Worm (Caenorhabditis elegans) whole organism, late embryonic: ENCODE data around the gene rtfo-1.

Experiments
- C38D4.7 ChIP-seq: fragments of 200-800 bp; sonication (Bioruptor generic); optimal IDR thresholded peaks from 2 replicates; lab custom pipeline; 2018; ENCODE audit warnings: mild to moderate bottlenecking, missing genetic modification characterization, moderate library complexity, missing compliant biosample characterization
- F13H6.1 ChIP-seq: sonication (generic microtip); optimal IDR thresholded peaks from 2 replicates; lab custom pipeline; 2016; ENCODE audit warnings: missing genetic modification characterization, missing compliant biosample characterization
- K02D7.2 ChIP-seq: sonication (generic microtip); optimal IDR thresholded peaks from 2 replicates; lab custom pipeline; 2017; ENCODE audit warnings: mild to moderate bottlenecking, missing genetic modification characterization, missing compliant biosample characterization
- K09A11.1 ChIP-seq: sonication (generic microtip); optimal IDR thresholded peaks from 2 replicates; lab custom pipeline; 2017; ENCODE audit warnings: antibody characterized with exemption, mild to moderate bottlenecking, missing genetic modification characterization, missing compliant biosample characterization; ENCODE audit not compliant: insufficient read depth
- T23F11.4 ChIP-seq: fragments of 200-800 bp; sonication (Bioruptor generic); optimal IDR thresholded peaks from 2 replicates; lab custom pipeline; 2018; ENCODE audit warnings: mild to moderate bottlenecking, missing genetic modification characterization, missing compliant biosample characterization
- Y22D7AL.16 ChIP-seq: sonication (generic microtip); optimal IDR thresholded peaks from 2 replicates; lab custom pipeline; 2016; ENCODE audit warnings: missing genetic modification characterization, missing compliant biosample characterization
- ahr-1 ChIP-seq: sonication (generic microtip); optimal IDR thresholded peaks from 2 replicates; lab custom pipeline; 2016; ENCODE audit warnings: missing genetic modification characterization, missing compliant biosample characterization
- ama-1 ChIP-seq: fragments of 150-350 bp; optimal IDR thresholded peaks from 2 replicates; lab custom pipeline; 2014
- ceh-14 ChIP-seq: sonication (generic microtip); optimal IDR thresholded peaks from 2 replicates; lab custom pipeline; 2016; ENCODE audit warnings: missing genotype, missing genetic modification characterization, missing compliant biosample characterization
- ceh-18 ChIP-seq: sonication (generic microtip); optimal IDR thresholded peaks from 2 replicates; lab custom pipeline; 2016; ENCODE audit warnings: missing genetic modification characterization, missing compliant biosample characterization
- ceh-19 ChIP-seq: fragments of 200-800 bp; sonication (Bioruptor generic); optimal IDR thresholded peaks from 2 replicates; lab custom pipeline; 2018; ENCODE audit warnings: mild to moderate bottlenecking, missing genetic modification characterization, missing compliant biosample characterization
- ceh-2 ChIP-seq: sonication (generic microtip); optimal IDR thresholded peaks from 2 replicates; lab custom pipeline; 2016; ENCODE audit warnings: missing genotype, missing genetic modification characterization, missing compliant biosample characterization
- ceh-24 ChIP-seq: sonication (generic microtip); optimal IDR thresholded peaks from 2 replicates; lab custom pipeline; 2016; ENCODE audit warnings: mild to moderate bottlenecking, missing genetic modification characterization, missing compliant biosample characterization
- ceh-30 ChIP-seq: fragments of 150-350 bp; optimal IDR thresholded peaks from 2 replicates; lab custom pipeline; 2014; ENCODE audit warnings: missing biosample characterization, missing genetic modification characterization
- ceh-31 ChIP-seq: sonication (generic microtip); optimal IDR thresholded peaks from 2 replicates; lab custom pipeline; 2016; ENCODE audit warnings: missing genetic modification characterization, missing compliant biosample characterization
- ceh-34 ChIP-seq: sonication (generic microtip); optimal IDR thresholded peaks from 2 replicates; lab custom pipeline; 2016; ENCODE audit warnings: mild to moderate bottlenecking, missing genetic modification characterization, missing compliant biosample characterization
- ceh-48 ChIP-seq: sonication (generic microtip); optimal IDR thresholded peaks from 2 replicates; lab custom pipeline; 2016; ENCODE audit warnings: missing genetic modification characterization, inconsistent platforms, missing compliant biosample characterization
- ceh-6 ChIP-seq: fragments of 200-800 bp; sonication (Bioruptor generic); optimal IDR thresholded peaks from 2 replicates; lab custom pipeline; 2018; ENCODE audit warnings: mild to moderate bottlenecking, missing genetic modification characterization, missing compliant biosample characterization
- che-1 ChIP-seq: sonication (generic microtip); optimal IDR thresholded peaks from 2 replicates; lab custom pipeline; 2016; ENCODE audit warnings: mild to moderate bottlenecking, missing genetic modification characterization, missing compliant biosample characterization
- dmd-4 ChIP-seq: sonication (generic microtip); optimal IDR thresholded peaks from 2 replicates; lab custom pipeline; 2016; ENCODE audit warnings: borderline replicate concordance, missing genetic modification characterization, missing compliant biosample characterization
- elt-2 ChIP-seq: sonication (generic microtip); optimal IDR thresholded peaks from 2 replicates; lab custom pipeline; 2016; ENCODE audit warnings: missing genetic modification reagents, missing genetic modification characterization, missing compliant biosample characterization
- elt-4 ChIP-seq: sonication (generic microtip); optimal IDR thresholded peaks from 2 replicates; lab custom pipeline; 2016; ENCODE audit warnings: missing genetic modification characterization, missing compliant biosample characterization
- ets-4 ChIP-seq: sonication (generic microtip); optimal IDR thresholded peaks from 2 replicates; lab custom pipeline; 2016; ENCODE audit warnings: missing genetic modification characterization, missing compliant biosample characterization
- fax-1 ChIP-seq: sonication (generic microtip); optimal IDR thresholded peaks from 2 replicates; lab custom pipeline; 2016; ENCODE audit warnings: missing genotype, missing genetic modification characterization, missing compliant biosample characterization
- fkh-10 ChIP-seq: fragments of 150-350 bp; optimal IDR thresholded peaks from 2 replicates; lab custom pipeline; 2014; ENCODE audit warnings: missing biosample characterization, missing genetic modification reagents, missing genetic modification characterization
- fkh-6 ChIP-seq: sonication (generic microtip); optimal IDR thresholded peaks from 2 replicates; lab custom pipeline; 2016; ENCODE audit warnings: missing genetic modification characterization, missing compliant biosample characterization
- gmeb-2 ChIP-seq: sonication (generic microtip); optimal IDR thresholded peaks from 2 replicates; lab custom pipeline; 2016; ENCODE audit warnings: missing genetic modification characterization, inconsistent platforms, missing compliant biosample characterization
- hlh-13 ChIP-seq: fragments of 200-800 bp; sonication (Bioruptor generic); optimal IDR thresholded peaks from 2 replicates; lab custom pipeline; 2018; ENCODE audit warnings: mild to moderate bottlenecking, missing genetic modification characterization, missing compliant biosample characterization
- hlh-15 ChIP-seq: sonication (generic microtip); optimal IDR thresholded peaks from 2 replicates; lab custom pipeline; 2016; ENCODE audit warnings: missing genetic modification characterization, missing compliant biosample characterization
- hlh-30 ChIP-seq: sonication (generic microtip); optimal IDR thresholded peaks from 2 replicates; lab custom pipeline; 2017; ENCODE audit warnings: antibody characterized with exemption, missing genetic modification characterization, missing compliant biosample characterization; ENCODE audit not compliant: insufficient read depth
- hlh-6 ChIP-seq: sonication (generic microtip); optimal IDR thresholded peaks from 2 replicates; lab custom pipeline; 2016; ENCODE audit warnings: missing genotype, missing genetic modification characterization, missing compliant biosample characterization
- hlh-8 ChIP-seq: sonication (generic microtip); optimal IDR thresholded peaks from 2 replicates; lab custom pipeline; 2016; ENCODE audit warnings: missing genotype, missing genetic modification characterization, missing compliant biosample characterization
- lim-6 ChIP-seq: sonication (generic microtip); optimal IDR thresholded peaks from 2 replicates; lab custom pipeline; 2016; ENCODE audit warnings: missing genetic modification characterization, missing compliant biosample characterization
- lin-11 ChIP-seq: fragments of 200-800 bp; sonication (Bioruptor generic); optimal IDR thresholded peaks from 2 replicates; lab custom pipeline; 2018; ENCODE audit warnings: mild to moderate bottlenecking, missing genetic modification characterization, missing compliant biosample characterization
- madf-2 ChIP-seq: sonication (generic microtip); optimal IDR thresholded peaks from 2 replicates; lab custom pipeline; 2017; ENCODE audit warnings: missing genetic modification characterization, missing compliant biosample characterization
- nfya-1 ChIP-seq: sonication (generic microtip); optimal IDR thresholded peaks from 2 replicates; lab custom pipeline; 2017; ENCODE audit warnings: missing genetic modification characterization, mild to moderate bottlenecking, missing compliant biosample characterization, antibody characterized with exemption, moderate library complexity
- nhr-232 ChIP-seq: sonication (generic microtip); optimal IDR thresholded peaks from 2 replicates; lab custom pipeline; 2016; ENCODE audit warnings: missing genetic modification characterization, missing compliant biosample characterization
- npax-4 ChIP-seq: sonication (generic microtip); optimal IDR thresholded peaks from 2 replicates; lab custom pipeline; 2016; ENCODE audit warnings: missing genetic modification characterization, missing compliant biosample characterization
- odd-2 ChIP-seq: sonication (generic microtip); optimal IDR thresholded peaks from 2 replicates; lab custom pipeline; 2017; ENCODE audit warnings: antibody characterized with exemption, mild to moderate bottlenecking, missing genetic modification characterization, missing compliant biosample characterization
- pat-9 ChIP-seq: fragments of 200-800 bp; sonication (Bioruptor generic); optimal IDR thresholded peaks from 2 replicates; lab custom pipeline; 2018; ENCODE audit warnings: mild to moderate bottlenecking, missing genetic modification characterization, moderate library complexity, missing compliant biosample characterization
- pha-2 ChIP-seq: sonication (generic microtip); optimal IDR thresholded peaks from 2 replicates; lab custom pipeline; 2017; ENCODE audit warnings: mild to moderate bottlenecking, missing genetic modification characterization, missing compliant biosample characterization
- ref-2 ChIP-seq: sonication (generic microtip); optimal IDR thresholded peaks from 2 replicates; lab custom pipeline; 2016; ENCODE audit warnings: missing genetic modification characterization, missing compliant biosample characterization
- sdc-2 ChIP-seq: sonication (generic microtip); optimal IDR thresholded peaks from 2 replicates; lab custom pipeline; 2016; ENCODE audit warnings: missing genotype, missing genetic modification characterization, missing compliant biosample characterization
- sox-4 ChIP-seq: sonication (generic microtip); optimal IDR thresholded peaks from 2 replicates; lab custom pipeline; 2017; ENCODE audit warnings: mild to moderate bottlenecking, missing genetic modification characterization, inconsistent platforms, missing compliant biosample characterization
- syd-9 ChIP-seq: sonication (generic microtip); optimal IDR thresholded peaks from 2 replicates; lab custom pipeline; 2016; ENCODE audit warnings: mild to moderate bottlenecking, missing genetic modification characterization, moderate library complexity, missing compliant biosample characterization
- tbx-2 ChIP-seq: sonication (generic microtip); optimal IDR thresholded peaks from 2 replicates; lab custom pipeline; 2016; ENCODE audit warnings: missing genetic modification characterization, missing compliant biosample characterization
- ttx-3 ChIP-seq: sonication (generic microtip); optimal IDR thresholded peaks from 2 replicates; lab custom pipeline; 2016; ENCODE audit warnings: missing genetic modification reagents, missing genetic modification characterization, missing compliant biosample characterization
- unc-3 ChIP-seq, 2 experiments: fragments of 200-800 bp in 1 of 2; sonication (Bioruptor generic) in 1 of 2; sonication (generic microtip) in 1 of 2; conservative IDR thresholded peaks in 1 of 2; optimal IDR thresholded peaks in 1 of 2; 2 replicates each; pipeline versions ENCODE4 v1.3.6 to Lab custom; 2016 to 2022; ENCODE audit warnings: missing compliant biosample characterization in 2 of 2, missing genetic modification characterization in 2 of 2, missing genetic modification reagents in 1 of 2
- unc-42 ChIP-seq: sonication (generic microtip); optimal IDR thresholded peaks from 2 replicates; lab custom pipeline; 2016; ENCODE audit warnings: missing genotype, missing genetic modification characterization, missing compliant biosample characterization
- unc-55 ChIP-seq: sonication (generic microtip); optimal IDR thresholded peaks from 2 replicates; lab custom pipeline; 2017; ENCODE audit warnings: missing biosample characterization, missing genetic modification reagents, missing genetic modification characterization
- zip-5 ChIP-seq: sonication (generic microtip); optimal IDR thresholded peaks from 2 replicates; lab custom pipeline; 2016; ENCODE audit warnings: missing genetic modification characterization, missing compliant biosample characterization

The rtfo-1 gene

ce11 chrV:9582594-9583322 is at the start of gene rtfo-1:
Gene rtfo-1 (minus strand): TSS chrV:9582644.
- TF ChIP-seq unc-3 (GFP tag; conservative IDR thresholded peaks at IDR 0.05; lab: Robert Waterston, UW), result no peak
- TF ChIP-seq unc-3 (tag; optimal IDR thresholded peaks at IDR 0.05; lab: Kevin White, UChicago), result no peak
- peak; percentile 46 for TF ChIP-seq tbx-2 (tag; lab: Kevin White, UChicago)
- peak; percentile 13 for TF ChIP-seq fkh-6 (tag; lab: Kevin White, UChicago)
- TF ChIP-seq ceh-30, result no peak
- TF ChIP-seq nfya-1 (tag; lab: Kevin White, UChicago), result peak; percentile 72
- TF ChIP-seq fkh-10 (GFP tag; lab: Kevin White, UChicago), result no peak
- no peak for TF ChIP-seq pat-9 (tag; lab: Kevin White, UChicago)
- TF ChIP-seq hlh-30, result no peak
- TF ChIP-seq zip-5 (tag; lab: Kevin White, UChicago), result peak; percentile 53
- peak; percentile 42 for TF ChIP-seq T23F11.4 (GFP tag; lab: Kevin White, UChicago)
- TF ChIP-seq ahr-1 (tag; lab: Kevin White, UChicago), result peak; percentile 28
- TF ChIP-seq ets-4 (tag; lab: Kevin White, UChicago), result no peak
- no peak for TF ChIP-seq hlh-6
- TF ChIP-seq odd-2 (tag; lab: Kevin White, UChicago), result peak; percentile 61
- no peak for TF ChIP-seq ceh-18 (tag; lab: Kevin White, UChicago)
- peak; percentile 79 for TF ChIP-seq elt-2
- TF ChIP-seq pha-2 (tag; lab: Kevin White, UChicago), result peak; percentile 61
- TF ChIP-seq gmeb-2, result peak; percentile 12
- TF ChIP-seq ceh-24, result no peak
- TF ChIP-seq ttx-3, result peak; percentile 46
- TF ChIP-seq ceh-19 (GFP tag; lab: Kevin White, UChicago), result peak; percentile 55
- TF ChIP-seq elt-4 (tag; lab: Kevin White, UChicago), result no peak
- no peak for TF ChIP-seq K02D7.2 (tag; lab: Kevin White, UChicago)
- TF ChIP-seq Y22D7AL.16, result no peak
- TF ChIP-seq ceh-34 (tag; lab: Kevin White, UChicago), result peak; percentile 24
- peak; percentile 30 for TF ChIP-seq madf-2 (tag; lab: Kevin White, UChicago)
- TF ChIP-seq ceh-6 (GFP tag; lab: Kevin White, UChicago), result no peak
- TF ChIP-seq sox-4 (tag; lab: Kevin White, UChicago), result peak; percentile 60
- TF ChIP-seq lin-11 (tag; lab: Kevin White, UChicago), result peak; percentile 32
- peak; percentile 57 for TF ChIP-seq ceh-2 (tag; lab: Kevin White, UChicago)
- TF ChIP-seq fax-1 (tag; lab: Kevin White, UChicago), result peak; percentile 38
- no peak for TF ChIP-seq unc-42 (tag; lab: Kevin White, UChicago)
- no peak for TF ChIP-seq nhr-232 (tag; lab: Kevin White, UChicago)
- no peak for TF ChIP-seq ama-1 (lab: Kevin White, UChicago)
- TF ChIP-seq ceh-48 (tag; lab: Kevin White, UChicago), result peak; percentile 27
- no peak for TF ChIP-seq hlh-13 (GFP tag; lab: Kevin White, UChicago)
- TF ChIP-seq che-1, result peak; percentile 44
- no peak for TF ChIP-seq lim-6 (tag; lab: Kevin White, UChicago)
- no peak for TF ChIP-seq sdc-2 (tag; lab: Kevin White, UChicago)
- peak; percentile 43 for TF ChIP-seq C38D4.7 (GFP tag; lab: Kevin White, UChicago)
- TF ChIP-seq hlh-8 (tag; lab: Kevin White, UChicago), result peak; percentile 2
- peak; percentile 59 for TF ChIP-seq ceh-14 (tag; lab: Kevin White, UChicago)
- no peak for TF ChIP-seq F13H6.1 (tag; lab: Kevin White, UChicago)
- peak; percentile 14 for TF ChIP-seq syd-9 (tag; lab: Kevin White, UChicago)
- peak; percentile 51 for TF ChIP-seq ceh-31 (tag; lab: Kevin White, UChicago)
- peak; percentile 75 for TF ChIP-seq K09A11.1 (tag; lab: Kevin White, UChicago)
- TF ChIP-seq npax-4 (tag; lab: Kevin White, UChicago), result no peak
- no peak for TF ChIP-seq dmd-4 (tag; lab: Kevin White, UChicago)
- TF ChIP-seq ref-2, result peak; percentile 11
- no peak for TF ChIP-seq unc-55 (GFP tag; lab: Kevin White, UChicago)
- no peak for TF ChIP-seq hlh-15 (tag; lab: Kevin White, UChicago)
